Worm (Caenorhabditis elegans): ENCODE results near the gene sra-14.
A peak's percentile ranks its signal among the peaks of the same experiment; 100 is the strongest.

sra-14 gene

DNA sequence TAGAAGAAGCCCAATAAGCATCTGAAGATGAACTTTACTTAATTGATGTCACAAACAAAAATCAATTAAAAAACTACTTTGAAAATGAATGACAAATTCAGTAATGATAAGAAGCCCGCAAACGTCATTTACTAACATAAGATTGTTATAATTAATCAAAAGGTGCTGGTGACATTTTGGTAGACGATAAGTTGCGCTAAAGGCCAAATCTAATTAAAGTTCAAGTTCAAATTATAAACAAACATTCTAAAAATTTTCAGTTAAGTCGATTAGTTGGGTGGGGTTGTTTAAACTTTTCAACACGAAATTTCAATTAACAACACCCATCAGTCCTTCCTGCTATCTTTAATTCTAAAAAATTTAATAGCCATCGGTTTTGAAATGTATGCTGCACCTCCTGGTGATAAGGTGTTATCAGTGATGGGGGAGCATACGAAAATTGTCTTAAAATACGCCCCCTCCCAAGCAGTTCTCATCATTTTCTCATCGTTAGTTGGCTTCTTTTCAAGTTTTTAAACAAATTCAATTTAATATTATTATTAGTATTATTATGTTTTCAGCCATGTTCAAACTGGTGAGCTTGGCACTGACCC, 10.1 kb downstream of the sra-14 start, which contains the start of the genes clec-62 and clec-63:
TSS of gene clec-62 (minus strand) at position 51 of the 593 bp plus-strand sequence.
TSS of gene clec-63 (plus strand) at position 561 of the 593 bp plus-strand sequence.
- TF ChIP-seq lin-15B (tag; optimal IDR thresholded peaks at IDR 0.05): no peak
- TF ChIP-seq lin-39 (tag; optimal IDR thresholded peaks at IDR 0.05): no peak
- TF ChIP-seq pqm-1 (tag; optimal IDR thresholded peaks at IDR 0.05): peak; percentile 72
- TF ChIP-seq elt-2 (tag; optimal IDR thresholded peaks at IDR 0.05): peak; percentile 96
- TF ChIP-seq ceh-9 (tag; optimal IDR thresholded peaks at IDR 0.05): no peak
- no peak for TF ChIP-seq ZK546.5 (tag; optimal IDR thresholded peaks at IDR 0.05)
- TF ChIP-seq eor-1 (tag; optimal IDR thresholded peaks at IDR 0.05): no peak
- TF ChIP-seq mml-1 (tag; optimal IDR thresholded peaks at IDR 0.05): no peak
- no peak for TF ChIP-seq fkh-2 (tag; optimal IDR thresholded peaks at IDR 0.05)
- TF ChIP-seq nhr-237 (tag; optimal IDR thresholded peaks at IDR 0.05): no peak
- TF ChIP-seq ceh-16 (tag; optimal IDR thresholded peaks at IDR 0.05): no peak
- TF ChIP-seq mdl-1 (tag; optimal IDR thresholded peaks at IDR 0.05): no peak
- TF ChIP-seq jun-1 (tag; optimal IDR thresholded peaks at IDR 0.05): peak; percentile 30
- TF ChIP-seq nhr-67 (tag; optimal IDR thresholded peaks at IDR 0.05): no peak
- TF ChIP-seq nhr-11 (tag; optimal IDR thresholded peaks at IDR 0.05): no peak
- no peak for TF ChIP-seq ztf-4 (tag; optimal IDR thresholded peaks at IDR 0.05)
- no peak for TF ChIP-seq daf-12 (tag; optimal IDR thresholded peaks at IDR 0.05)
- TF ChIP-seq nhr-76 (tag; optimal IDR thresholded peaks at IDR 0.05): no peak
- TF ChIP-seq nhr-28 (tag; optimal IDR thresholded peaks at IDR 0.05): no peak
- no peak for TF ChIP-seq sea-2 (GFP tag; optimal IDR thresholded peaks at IDR 0.05)
- TF ChIP-seq pha-4 (tag; optimal IDR thresholded peaks at IDR 0.05): peak; percentile 39
- no peak for TF ChIP-seq zag-1 (tag; optimal IDR thresholded peaks at IDR 0.05)
- no peak for TF ChIP-seq nhr-25 (tag; optimal IDR thresholded peaks at IDR 0.05)
- no peak for TF ChIP-seq unc-39 (tag; optimal IDR thresholded peaks at IDR 0.05)
- TF ChIP-seq elt-3 (tag; optimal IDR thresholded peaks at IDR 0.05): no peak
- TF ChIP-seq aly-2 (tag; optimal IDR thresholded peaks at IDR 0.05): no peak

DNA sequence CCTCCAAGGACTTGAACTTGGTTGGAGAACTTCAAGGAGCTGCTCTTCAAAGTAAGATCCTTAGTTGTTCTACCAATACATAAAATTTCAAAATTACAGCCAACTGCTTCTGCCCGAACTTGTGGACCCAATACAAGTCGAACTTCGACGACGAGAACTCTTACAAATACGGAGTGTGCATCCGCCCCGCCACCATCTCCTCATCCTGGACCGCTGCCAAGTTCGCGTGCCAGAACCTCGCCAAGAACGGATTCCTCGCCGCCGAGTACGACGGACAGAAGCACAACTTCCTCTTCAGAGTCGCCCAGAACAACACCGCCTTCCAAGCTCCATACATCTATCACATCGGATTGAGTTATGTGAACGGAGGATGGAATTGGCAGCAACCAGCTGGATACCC, 11.6 kb downstream of the sra-14 start:
- no peak for TF ChIP-seq nhr-67 (tag; optimal IDR thresholded peaks at IDR 0.05)
- TF ChIP-seq fkh-10 (GFP tag; optimal IDR thresholded peaks at IDR 0.05): no peak
- no peak for TF ChIP-seq nhr-237 (tag; optimal IDR thresholded peaks at IDR 0.05)
- TF ChIP-seq hmg-11 (tag; optimal IDR thresholded peaks at IDR 0.05): no peak
- TF ChIP-seq ceh-16 (tag; optimal IDR thresholded peaks at IDR 0.05): no peak
- TF ChIP-seq eor-1 (tag; optimal IDR thresholded peaks at IDR 0.05): no peak
- no peak for TF ChIP-seq fkh-2 (tag; optimal IDR thresholded peaks at IDR 0.05)
- TF ChIP-seq ama-1 (optimal IDR thresholded peaks at IDR 0.05): no peak

DNA sequence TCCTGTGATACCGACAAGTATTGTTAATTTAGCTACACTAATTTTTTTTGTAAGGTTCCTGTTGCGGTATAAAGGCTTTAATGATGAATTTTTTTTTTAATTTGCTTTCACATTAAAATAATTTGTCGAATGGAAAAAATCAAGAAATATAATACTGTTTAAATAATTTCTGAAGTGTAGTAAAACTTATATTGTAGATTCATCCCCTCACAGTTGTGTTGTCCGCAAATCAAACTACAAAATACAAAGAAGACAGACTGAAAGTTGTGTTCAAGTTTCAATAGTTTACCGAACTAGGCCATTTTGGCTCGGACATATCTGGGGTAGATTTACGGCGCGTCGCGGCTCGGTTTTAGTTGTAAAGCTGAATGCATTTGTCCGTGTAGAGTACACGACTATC, 12.3 kb downstream of the sra-14 start:
- TF ChIP-seq ceh-9 (tag; optimal IDR thresholded peaks at IDR 0.05) (no peak), nhr-12 (tag; optimal IDR thresholded peaks at IDR 0.05) (no peak), hmg-11 (tag; optimal IDR thresholded peaks at IDR 0.05) (no peak), ceh-16 (tag; optimal IDR thresholded peaks at IDR 0.05) (no peak), mdl-1 (tag; optimal IDR thresholded peaks at IDR 0.05) (no peak), tbx-2 (tag; optimal IDR thresholded peaks at IDR 0.05) (no peak), fkh-10 (GFP tag; optimal IDR thresholded peaks at IDR 0.05) (no peak), ceh-82 (tag; optimal IDR thresholded peaks at IDR 0.05) (no peak), egl-27 (tag; optimal IDR thresholded peaks at IDR 0.05) (no peak), nhr-77 (tag; optimal IDR thresholded peaks at IDR 0.05) (no peak), pqm-1 (tag; optimal IDR thresholded peaks at IDR 0.05) (no peak), lin-39 (tag; optimal IDR thresholded peaks at IDR 0.05) (no peak), egl-5 (tag; optimal IDR thresholded peaks at IDR 0.05) (no peak), snpc-4 (tag; optimal IDR thresholded peaks at IDR 0.05) (no peak), elt-3 (tag; optimal IDR thresholded peaks at IDR 0.05) (no peak), jun-1 (tag; optimal IDR thresholded peaks at IDR 0.05) (no peak), nhr-11 (tag; optimal IDR thresholded peaks at IDR 0.05) (no peak), lin-15B (tag; optimal IDR thresholded peaks at IDR 0.05) (no peak)

DNA sequence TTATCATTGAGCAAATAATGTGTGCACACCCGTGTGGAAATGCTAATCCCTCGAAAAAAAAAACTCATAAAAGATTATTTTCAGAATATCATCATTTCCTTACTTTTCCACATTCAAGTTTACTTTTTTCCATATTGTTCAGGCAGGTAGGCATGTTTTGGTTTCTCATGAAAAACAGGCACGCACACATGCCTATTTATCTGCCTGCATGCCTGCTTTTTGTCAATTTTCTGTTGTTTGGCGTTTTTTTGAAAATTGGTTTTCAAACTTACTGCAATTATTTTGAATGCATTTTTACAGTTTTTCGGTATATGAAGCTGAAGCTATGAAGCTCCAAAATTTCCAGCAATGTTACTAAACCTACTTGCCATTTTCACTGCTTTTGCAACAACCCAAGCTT, 12.9 kb downstream of the sra-14 start, which contains the start of gene clec-64:
TSS of gene clec-64 (plus strand) at position 301 of the 400 bp plus-strand sequence.
- no peak for TF ChIP-seq fkh-10 (GFP tag; optimal IDR thresholded peaks at IDR 0.05)
- peak; percentile 31 for TF ChIP-seq elt-2 (tag; optimal IDR thresholded peaks at IDR 0.05)
- no peak for TF ChIP-seq snpc-4 (tag; optimal IDR thresholded peaks at IDR 0.05)
- TF ChIP-seq tbx-2 (tag; optimal IDR thresholded peaks at IDR 0.05): no peak
- no peak for TF ChIP-seq nhr-25 (tag; optimal IDR thresholded peaks at IDR 0.05)
